Fruit fly (Drosophila melanogaster): Measurements from ENCODE around the gene CG44002.

CG44002 gene

dm6 chr2L:3169416-3169815, 1.5 kb downstream of the CG44002 start (continued):
- peak; percentile 25; the same call in 1 of the 2 replicates for TF ChIP-seq chm (GFP tag; IDR thresholded peaks at IDR 0.05)
- TF ChIP-seq sna (GFP tag; IDR thresholded peaks at IDR 0.05; ENCODE audit: partially characterized antibody) = peak; percentile 54; the same call in 1 of the 2 replicates
- TF ChIP-seq CG34224 (GFP tag; IDR thresholded peaks at IDR 0.05; ENCODE audit: partially characterized antibody) = peak; percentile 71
- TF ChIP-seq CG14860 (GFP tag; IDR thresholded peaks at IDR 0.05; ENCODE audit: partially characterized antibody) = peak; percentile 85

DNA sequence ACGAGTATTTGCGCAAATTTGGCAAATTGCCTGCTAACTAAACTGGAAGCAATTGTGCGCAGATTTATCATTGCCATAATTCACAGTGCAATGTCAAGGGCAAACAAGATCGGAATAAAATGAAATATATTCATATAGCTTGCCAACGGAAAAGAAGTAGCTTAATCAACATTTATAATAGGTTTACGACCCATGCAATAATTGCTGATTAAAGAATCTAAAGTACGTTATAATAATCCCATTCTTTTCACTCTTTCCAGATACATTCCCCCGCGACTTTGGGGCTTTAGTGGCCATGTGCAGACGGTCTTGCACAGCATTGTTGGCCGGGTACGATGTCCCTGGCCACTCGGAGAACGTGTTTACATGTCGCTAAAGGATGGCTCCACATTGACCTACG, 4.2 kb downstream of the CG44002 start:
- TF ChIP-seq CG1603 (tag; optimal IDR thresholded peaks at IDR 0.05) (no peak), CG12219 (GFP tag; optimal IDR thresholded peaks at IDR 0.05) (no peak), CG13894 (tag; optimal IDR thresholded peaks at IDR 0.05) (no peak), bbx (GFP tag; IDR thresholded peaks at IDR 0.05; ENCODE audit: partially characterized antibody) (no peak), CG4360 (GFP tag; IDR thresholded peaks at IDR 0.05) (no peak)

dm6 chr2L:3165022-3165647, 5.8 kb downstream of the CG44002 start:
- no peak for TF ChIP-seq chif (GFP tag; optimal IDR thresholded peaks at IDR 0.05)
- TF ChIP-seq sug (tag; optimal IDR thresholded peaks at IDR 0.05) = peak; percentile 36
- 0 out of 3 replicates have a peak, but pooled peaks have one; percentile 24 for TF ChIP-seq CG14860 (GFP tag; IDR thresholded peaks at IDR 0.05; ENCODE audit: partially characterized antibody)
- TF ChIP-seq CG13775 (GFP tag; optimal IDR thresholded peaks at IDR 0.05) = no peak
- TF ChIP-seq Rfx (GFP tag; IDR thresholded peaks at IDR 0.05) = peak; percentile 31; the same call in 1 of the 2 replicates
- TF ChIP-seq Dip2 (GFP tag; IDR thresholded peaks at IDR 0.05) = no peak
- no peak for TF ChIP-seq Eip74EF (GFP tag; optimal IDR thresholded peaks at IDR 0.05)
- TF ChIP-seq h (optimal IDR thresholded peaks at IDR 0.05) = no peak
- TF ChIP-seq CG34376 (GFP tag; optimal IDR thresholded peaks at IDR 0.05) = peak; percentile 47
- TF ChIP-seq Pdp1 (GFP tag; optimal IDR thresholded peaks at IDR 0.05) = peak in 1 of 2 experiments; percentile 97
- TF ChIP-seq oc (tag; optimal IDR thresholded peaks at IDR 0.05) = no peak
- TF ChIP-seq CG12769 (tag; optimal IDR thresholded peaks at IDR 0.05) = peak; percentile 65
- TF ChIP-seq crol (GFP tag; IDR thresholded peaks at IDR 0.05) = peak; percentile 55; the same call in 1 of the 2 replicates
- peak; percentile 24 for TF ChIP-seq mirr (GFP tag; optimal IDR thresholded peaks at IDR 0.05)
- 0 out of 3 replicates have a peak, but pooled peaks have one; percentile 32 for TF ChIP-seq CG34224 (GFP tag; IDR thresholded peaks at IDR 0.05; ENCODE audit: partially characterized antibody)
- TF ChIP-seq Mes4 (GFP tag; optimal IDR thresholded peaks at IDR 0.05) = no peak
- no peak for TF ChIP-seq CG10209 (GFP tag; optimal IDR thresholded peaks at IDR 0.05)
- TF ChIP-seq gem (tag; optimal IDR thresholded peaks at IDR 0.05) = no peak
- TF ChIP-seq CG2199 (GFP tag; IDR thresholded peaks at IDR 0.05) = 0 out of 3 replicates have a peak, but pooled peaks have one; percentile 28
- TF ChIP-seq exex (tag; optimal IDR thresholded peaks at IDR 0.05) = peak; percentile 70
- no peak for TF ChIP-seq Sox102F (GFP tag; optimal IDR thresholded peaks at IDR 0.05)
- TF ChIP-seq lov (optimal IDR thresholded peaks at IDR 0.05) = no peak
- 0 out of 3 replicates have a peak, but pooled peaks have one; percentile 22 for TF ChIP-seq lov (GFP tag; IDR thresholded peaks at IDR 0.05)
- no peak for TF ChIP-seq Hr3 (GFP tag; optimal IDR thresholded peaks at IDR 0.05)
- no peak for TF ChIP-seq CG17568 (GFP tag; optimal IDR thresholded peaks at IDR 0.05)
- TF ChIP-seq CG9215 (GFP tag; IDR thresholded peaks at IDR 0.05) = no peak
- no peak for TF ChIP-seq CG17612 (GFP tag; IDR thresholded peaks at IDR 0.05)
- 0 out of 4 replicates have a peak, but pooled peaks have one; percentile 51 for TF ChIP-seq chinmo (GFP tag; IDR thresholded peaks at IDR 0.05; ENCODE audit: partially characterized antibody)
- peak; percentile 10 for TF ChIP-seq sd (tag; optimal IDR thresholded peaks at IDR 0.05)
